Fruit fly (Drosophila melanogaster) whole organism, prepupa: ENCODE measurements around the gene Orct2.

Source experiments
- Blimp-1 ChIP-seq: fragments of 200-800 bp; sonication (Bioruptor generic); optimal IDR thresholded peaks from 3 replicates; lab custom pipeline; 2017; ENCODE audit warnings: missing biosample characterization, missing genetic modification characterization, mild to moderate bottlenecking, moderate library complexity, missing genetic modification reagents
- CG10631 ChIP-seq: fragments of 200-800 bp; sonication (Bioruptor generic); optimal IDR thresholded peaks from 2 replicates; lab custom pipeline; 2016; ENCODE audit warnings: missing biosample characterization, missing genetic modification characterization
- CG11294 ChIP-seq: fragments of 200-800 bp; sonication (Bioruptor generic); IDR thresholded peaks from 2 replicates; pipeline ENCODE4 v1.3.6; 2022; ENCODE audit warnings: missing biosample characterization, missing genetic modification characterization
- CG11762 ChIP-seq: fragments of 200-800 bp; sonication (Bioruptor generic); optimal IDR thresholded peaks from 3 replicates; lab custom pipeline; 2016; ENCODE audit warnings: missing biosample characterization, missing genetic modification characterization; ENCODE audit not compliant: insufficient read depth
- CG15336 ChIP-seq: fragments of 200-800 bp; sonication (Bioruptor generic); IDR thresholded peaks from 2 replicates; pipeline ENCODE4 v1.3.6; 2022; ENCODE audit warnings: missing biosample characterization, missing genetic modification characterization
- CG16779 ChIP-seq: fragments of 200-800 bp; sonication (Bioruptor generic); optimal IDR thresholded peaks from 3 replicates; lab custom pipeline; 2017; ENCODE audit warnings: missing biosample characterization, mild to moderate bottlenecking, missing genetic modification characterization
- CG3032 ChIP-seq: fragments of 200-800 bp; optimal IDR thresholded peaks from 2 replicates; lab custom pipeline; 2019; ENCODE audit warnings: missing biosample characterization, mild to moderate bottlenecking, missing genetic modification characterization, moderate library complexity
- CG31627 ChIP-seq: fragments of 200-800 bp; sonication (Bioruptor generic); optimal IDR thresholded peaks from 3 replicates; lab custom pipeline; 2016; ENCODE audit warnings: missing biosample characterization, missing genetic modification characterization
- CG32006 ChIP-seq: fragments of 200-800 bp; sonication (Bioruptor generic); optimal IDR thresholded peaks from 3 replicates; lab custom pipeline; 2017; ENCODE audit warnings: missing biosample characterization, mild to moderate bottlenecking, missing genetic modification characterization
- CG6276 ChIP-seq: fragments of 200-800 bp; sonication (Bioruptor generic); optimal IDR thresholded peaks from 2 replicates; lab custom pipeline; 2017; ENCODE audit warnings: missing biosample characterization, mild to moderate bottlenecking, missing genetic modification characterization
- CG6792 ChIP-seq: fragments of 200-800 bp; sonication (Bioruptor generic); optimal IDR thresholded peaks from 3 replicates; lab custom pipeline; 2016; ENCODE audit warnings: missing biosample characterization, missing genetic modification characterization
- CG6808 ChIP-seq: fragments of 200-800 bp; sonication (Bioruptor generic); optimal IDR thresholded peaks from 3 replicates; lab custom pipeline; 2017; ENCODE audit warnings: missing biosample characterization, missing genetic modification characterization, mild to moderate bottlenecking, moderate library complexity, missing genetic modification reagents
- CG6854 ChIP-seq: fragments of 200-800 bp; sonication (Bioruptor generic); optimal IDR thresholded peaks from 2 replicates; lab custom pipeline; 2017; ENCODE audit warnings: missing biosample characterization, mild to moderate bottlenecking, missing genetic modification characterization
- CG7368 ChIP-seq: fragments of 200-800 bp; sonication (Bioruptor generic); optimal IDR thresholded peaks from 3 replicates; lab custom pipeline; 2016; ENCODE audit warnings: missing biosample characterization, missing genetic modification characterization
- CG8119 ChIP-seq: fragments of 200-800 bp; sonication (Bioruptor generic); IDR thresholded peaks from 3 replicates; pipeline ENCODE4 v1.3.6; 2022; ENCODE audit warnings: missing biosample characterization, missing genetic modification characterization
- CG8632 ChIP-seq: fragments of 200-800 bp; sonication (Bioruptor generic); optimal IDR thresholded peaks from 3 replicates; lab custom pipeline; 2016; ENCODE audit warnings: missing biosample characterization, missing genetic modification characterization
- Eip75B ChIP-seq: fragments of 200-800 bp; sonication (Bioruptor generic); optimal IDR thresholded peaks from 3 replicates; lab custom pipeline; 2016; ENCODE audit warnings: missing biosample characterization, missing genetic modification characterization
- Eip78C ChIP-seq: fragments of 200-800 bp; sonication (Bioruptor generic); peaks from one replicate; lab custom pipeline; 2016; ENCODE audit warnings: missing biosample characterization, missing genetic modification characterization
- Eip93F ChIP-seq: fragments of 200-800 bp; sonication (Bioruptor generic); optimal IDR thresholded peaks from 2 replicates; lab custom pipeline; 2016; ENCODE audit warnings: missing biosample characterization, mild to moderate bottlenecking, missing genetic modification characterization
- Ets21C ChIP-seq: fragments of 200-800 bp; sonication (Bioruptor generic); optimal IDR thresholded peaks from 3 replicates; lab custom pipeline; 2016; ENCODE audit warnings: missing biosample characterization, missing genetic modification characterization
- Gug ChIP-seq: fragments of 200-800 bp; sonication (Bioruptor generic); IDR thresholded peaks from 2 replicates; pipeline ENCODE4 v1.3.6; 2022; ENCODE audit warnings: missing biosample characterization, missing genetic modification characterization
- Hr39 ChIP-seq: fragments of 200-800 bp; sonication (Bioruptor generic); optimal IDR thresholded peaks from 2 replicates; lab custom pipeline; 2016; ENCODE audit warnings: missing biosample characterization, missing genetic modification characterization
- Hr4 ChIP-seq: fragments of 200-800 bp; sonication (Bioruptor generic); optimal IDR thresholded peaks from 3 replicates; lab custom pipeline; 2016; ENCODE audit warnings: missing biosample characterization, missing genetic modification characterization
- Lpt ChIP-seq: fragments of 200-800 bp; sonication (Bioruptor generic); optimal IDR thresholded peaks from 3 replicates; lab custom pipeline; 2016; ENCODE audit warnings: missing biosample characterization, missing genetic modification characterization
- Met ChIP-seq: fragments of 200-800 bp; sonication (Bioruptor generic); optimal IDR thresholded peaks from 3 replicates; lab custom pipeline; 2016; ENCODE audit warnings: missing biosample characterization, missing genetic modification characterization
- OdsH ChIP-seq: fragments of 200-800 bp; sonication (Bioruptor generic); optimal IDR thresholded peaks from 3 replicates; lab custom pipeline; 2016; ENCODE audit warnings: missing biosample characterization, missing genetic modification characterization
- Sox102F ChIP-seq: fragments of 200-800 bp; sonication (Bioruptor generic); optimal IDR thresholded peaks from 2 replicates; lab custom pipeline; 2016; ENCODE audit warnings: missing biosample characterization, mild to moderate bottlenecking, missing genetic modification characterization
- achi ChIP-seq: fragments of 200-800 bp; sonication (Bioruptor generic); optimal IDR thresholded peaks from 3 replicates; lab custom pipeline; 2016; ENCODE audit warnings: missing biosample characterization, missing genetic modification characterization
- cyc ChIP-seq: fragments of 200-800 bp; sonication (Bioruptor generic); optimal IDR thresholded peaks from 3 replicates; lab custom pipeline; 2016; ENCODE audit warnings: missing biosample characterization, missing genetic modification characterization
- dac ChIP-seq: fragments of 200-800 bp; sonication (Bioruptor generic); optimal IDR thresholded peaks from 2 replicates; lab custom pipeline; 2017; ENCODE audit warnings: missing biosample characterization, mild to moderate bottlenecking, missing genetic modification characterization
- dsx ChIP-seq: fragments of 200-800 bp; optimal IDR thresholded peaks from 3 replicates; lab custom pipeline; 2019; ENCODE audit warnings: missing biosample characterization, mild to moderate bottlenecking, missing genetic modification characterization, moderate library complexity; ENCODE audit not compliant: poor library complexity, severe bottlenecking
- eg ChIP-seq: fragments of 200-800 bp; sonication (Bioruptor generic); IDR thresholded peaks from 3 replicates; pipeline ENCODE4 v1.3.6; 2022; ENCODE audit warnings: missing biosample characterization, missing genetic modification characterization
- esn ChIP-seq: fragments of 200-800 bp; sonication (Bioruptor generic); optimal IDR thresholded peaks from 2 replicates; lab custom pipeline; 2016; ENCODE audit warnings: missing biosample characterization, mild to moderate bottlenecking, missing genetic modification characterization, moderate library complexity
- fd85E ChIP-seq: fragments of 200-800 bp; sonication (Bioruptor generic); optimal IDR thresholded peaks from 3 replicates; lab custom pipeline; 2016; ENCODE audit warnings: missing biosample characterization, missing genetic modification characterization
- lz ChIP-seq: fragments of 200-800 bp; sonication (Bioruptor generic); optimal IDR thresholded peaks from 3 replicates; lab custom pipeline; 2016; ENCODE audit warnings: missing biosample characterization, missing genetic modification characterization
- pdm3 ChIP-seq: fragments of 200-800 bp; sonication (Bioruptor generic); optimal IDR thresholded peaks from 3 replicates; lab custom pipeline; 2016; ENCODE audit warnings: missing biosample characterization, missing genetic modification characterization
- spab ChIP-seq: fragments of 200-800 bp; sonication (Bioruptor generic); optimal IDR thresholded peaks from 2 replicates; lab custom pipeline; 2017; ENCODE audit warnings: missing biosample characterization, mild to moderate bottlenecking, missing genetic modification characterization, missing genetic modification reagents
- ss ChIP-seq, 2 experiments: fragments of 200-800 bp; sonication (Bioruptor generic); optimal IDR thresholded peaks; 2 replicates in 1 of 2; 3 replicates in 1 of 2; lab custom pipeline; 2017 to 2018; ENCODE audit warnings: mild to moderate bottlenecking in 2 of 2, missing biosample characterization in 2 of 2, missing genetic modification characterization in 2 of 2, moderate library complexity in 1 of 2
- svp ChIP-seq: fragments of 200-800 bp; sonication (Bioruptor generic); peaks from one replicate; lab custom pipeline; 2016; ENCODE audit warnings: missing biosample characterization, missing genetic modification characterization
- topi ChIP-seq: fragments of 200-800 bp; sonication (Bioruptor generic); optimal IDR thresholded peaks from 3 replicates; lab custom pipeline; 2016; ENCODE audit warnings: missing biosample characterization, missing genetic modification characterization
- vri ChIP-seq: fragments of 200-800 bp; sonication (Bioruptor generic); optimal IDR thresholded peaks from 3 replicates; lab custom pipeline; 2016; ENCODE audit warnings: missing biosample characterization, mild to moderate bottlenecking, missing genetic modification characterization

The Orct2 gene

DNA sequence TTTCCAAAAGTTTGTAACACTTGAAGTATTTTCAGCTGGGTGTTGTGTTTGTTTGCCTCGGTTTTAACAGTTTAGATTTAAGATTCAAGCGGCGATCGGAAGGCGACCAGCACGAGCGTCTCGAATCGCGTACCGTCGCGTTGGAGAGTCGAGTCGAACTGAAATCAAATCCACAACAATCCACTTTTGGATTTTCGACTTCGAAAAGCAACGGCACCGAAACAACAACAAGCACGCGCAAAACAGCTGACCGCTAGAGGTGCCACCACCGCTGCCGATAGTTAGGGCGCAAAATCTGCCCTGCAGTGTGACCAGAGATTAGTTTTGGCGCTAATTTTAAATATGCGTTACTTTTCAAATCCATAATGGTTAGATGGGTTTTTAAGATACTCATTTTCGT is 1.8 kb upstream of the Orct2 start, which contains the start of gene jar (continued):
- TF ChIP-seq dsx (GFP tag; lab: Kevin White, UChicago) (peak; percentile 42), vri (GFP tag; lab: Kevin White, UChicago) (no peak), CG10631 (GFP tag; lab: Kevin White, UChicago) (no peak), Blimp-1 (GFP tag; lab: Kevin White, UChicago) (no peak), Hr4 (GFP tag; lab: Kevin White, UChicago) (no peak), Eip75B (GFP tag; lab: Kevin White, UChicago) (peak; percentile 27), spab (GFP tag; lab: Kevin White, UChicago) (no peak)
- TF ChIP-seq, all 60 proteins: peak for 17

dm6 chr3R:24272232-24272631 is 597 bp upstream of the Orct2 start:
- TF ChIP-seq OdsH (no peak), CG6808 (GFP tag; lab: Kevin White, UChicago) (no peak), svp (GFP tag; lab: Kevin White, UChicago) (no peak), CG31627 (GFP tag; lab: Kevin White, UChicago) (no peak), Eip78C (GFP tag; lab: Kevin White, UChicago) (peak; percentile 78), Hr4 (GFP tag; lab: Kevin White, UChicago) (peak; percentile 41), CG32006 (GFP tag; lab: Kevin White, UChicago) (no peak), CG3032 (tag; lab: Kevin White, UChicago) (no peak), fd85E (GFP tag; lab: Kevin White, UChicago) (no peak), achi (GFP tag; lab: Kevin White, UChicago) (no peak), CG7368 (no peak), dac (GFP tag; lab: Kevin White, UChicago) (no peak), topi (GFP tag; lab: Kevin White, UChicago) (no peak), CG10631 (GFP tag; lab: Kevin White, UChicago) (no peak), CG8119 (GFP tag; lab: Robert Waterston, UW) (no peak), Eip93F (no peak), dsx (GFP tag; lab: Kevin White, UChicago) (peak; percentile 15), CG6792 (no peak), CG11294 (GFP tag; lab: Robert Waterston, UW) (no peak), Ets21C (GFP tag; lab: Kevin White, UChicago) (no peak), spab (GFP tag; lab: Kevin White, UChicago) (no peak), CG6276 (no peak), CG11762 (no peak), CG8632 (GFP tag; lab: Kevin White, UChicago) (no peak), Hr39 (GFP tag; lab: Kevin White, UChicago) (no peak), eg (no peak), CG16779 (tag; lab: Kevin White, UChicago) (no peak), CG6854 (no peak), Met (peak; percentile 9), esn (GFP tag; lab: Kevin White, UChicago) (no peak), pdm3 (GFP tag; lab: Kevin White, UChicago) (no peak), lz (GFP tag; lab: Kevin White, UChicago) (no peak), ss (GFP tag; optimal IDR thresholded peaks at IDR 0.05; lab: Kevin White, UChicago) (no peak), Sox102F (GFP tag; lab: Kevin White, UChicago) (no peak), cyc (GFP tag; lab: Kevin White, UChicago) (no peak)

DNA sequence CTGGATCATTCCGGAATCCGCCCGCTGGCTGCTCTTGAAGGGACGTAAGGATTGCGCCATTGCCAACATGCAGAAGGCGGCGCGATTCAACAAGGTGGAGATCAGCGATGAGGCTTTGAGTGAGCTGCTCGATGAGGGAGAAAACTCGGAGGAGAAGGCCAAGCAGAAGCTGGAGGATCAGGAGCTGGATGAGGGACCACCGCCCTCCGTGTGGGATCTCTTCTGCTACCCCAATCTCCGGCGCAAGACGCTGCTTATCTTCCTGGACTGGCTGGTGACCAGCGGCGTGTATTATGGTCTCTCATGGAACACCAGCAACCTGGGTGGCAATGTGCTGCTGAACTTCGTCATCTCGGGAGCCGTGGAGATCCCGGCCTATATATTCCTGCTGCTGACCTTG is 1.4 kb downstream of the Orct2 start:
- TF ChIP-seq Gug (GFP tag; lab: Robert Waterston, UW) (no peak), CG10631 (GFP tag; lab: Kevin White, UChicago) (no peak), Lpt (no peak), Eip78C (GFP tag; lab: Kevin White, UChicago) (no peak), lz (GFP tag; lab: Kevin White, UChicago) (no peak), CG15336 (no peak)
